Fruit fly (Drosophila melanogaster) whole organism, embryonic: ENCODE measurements around the gene SecS.

Source experiments
- Awh ChIP-seq: fragments of 200-800 bp; sonication (Bioruptor generic); IDR thresholded peaks from 2 replicates; pipeline ENCODE4, ENCODE4 v1.3.6; 2022; ENCODE audit warnings: missing biosample characterization, missing genetic modification characterization
- CG10267 ChIP-seq: fragments of 200-800 bp; sonication (Bioruptor generic); optimal IDR thresholded peaks from 2 replicates; lab custom pipeline; 2018; ENCODE audit warnings: missing biosample characterization, mild to moderate bottlenecking, missing genetic modification characterization, moderate library complexity
- CG13296 ChIP-seq: fragments of 200-800 bp; sonication (Bioruptor generic); optimal IDR thresholded peaks from 3 replicates; lab custom pipeline; 2018; ENCODE audit warnings: missing biosample characterization, mild to moderate bottlenecking, missing genetic modification characterization
- CG1529 ChIP-seq: fragments of 200-800 bp; sonication (Bioruptor generic); optimal IDR thresholded peaks from 3 replicates; lab custom pipeline; 2018; ENCODE audit warnings: missing biosample characterization, missing genetic modification characterization
- CG1603 ChIP-seq: fragments of 200-800 bp; sonication (Bioruptor generic); optimal IDR thresholded peaks from 2 replicates; lab custom pipeline; 2019; ENCODE audit warnings: missing biosample characterization, mild to moderate bottlenecking, missing genetic modification characterization, moderate library complexity
- CG18262 ChIP-seq: fragments of 200-800 bp; optimal IDR thresholded peaks from 3 replicates; lab custom pipeline; 2019; ENCODE audit warnings: missing biosample characterization, mild to moderate bottlenecking, missing genetic modification characterization, moderate library complexity
- CG30431 ChIP-seq: fragments of 200-800 bp; sonication (Bioruptor generic); optimal IDR thresholded peaks from 2 replicates; lab custom pipeline; 2017; ENCODE audit warnings: missing biosample characterization, missing genetic modification characterization
- CG33557 ChIP-seq: fragments of 200-800 bp; sonication (Bioruptor generic); optimal IDR thresholded peaks from 2 replicates; lab custom pipeline; 2019; ENCODE audit warnings: missing biosample characterization, mild to moderate bottlenecking, missing genetic modification characterization, moderate library complexity
- CG3838 ChIP-seq: fragments of 200-800 bp; sonication (Bioruptor generic); optimal IDR thresholded peaks from 3 replicates; lab custom pipeline; 2016; ENCODE audit warnings: missing biosample characterization, missing genetic modification characterization
- CG3995 ChIP-seq: fragments of 200-800 bp; sonication (Bioruptor generic); optimal IDR thresholded peaks from 3 replicates; lab custom pipeline; 2016; ENCODE audit warnings: missing biosample characterization, missing genetic modification characterization
- CG4854 ChIP-seq: fragments of 200-800 bp; sonication (Bioruptor generic); optimal IDR thresholded peaks from 2 replicates; lab custom pipeline; 2016; ENCODE audit warnings: missing biosample characterization, missing genetic modification characterization, inconsistent platforms
- CG9215 ChIP-seq: fragments of 200-800 bp; sonication (Bioruptor generic); IDR thresholded peaks from 2 replicates; pipeline ENCODE4 v1.3.6; 2022; ENCODE audit warnings: missing biosample characterization, missing genetic modification characterization
- Camta ChIP-seq: fragments of 200-800 bp; sonication (Bioruptor generic); optimal IDR thresholded peaks from 2 replicates; lab custom pipeline; 2016; ENCODE audit warnings: missing biosample characterization, missing genetic modification characterization
- D19B ChIP-seq: fragments of 200-800 bp; sonication (Bioruptor generic); optimal IDR thresholded peaks from 2 replicates; lab custom pipeline; 2017; ENCODE audit warnings: missing biosample characterization, mild to moderate bottlenecking, missing genetic modification characterization
- Drgx ChIP-seq: fragments of 200-800 bp; sonication (Bioruptor generic); IDR thresholded peaks from 2 replicates; pipeline ENCODE4 v1.3.6; 2022; ENCODE audit warnings: missing biosample characterization, missing genetic modification characterization
- E2f2 ChIP-seq: fragments of 200-800 bp; sonication (Bioruptor generic); IDR thresholded peaks from 2 replicates; pipeline ENCODE4 v1.3.6; 2022; ENCODE audit warnings: missing biosample characterization, missing genetic modification characterization
- Gsc ChIP-seq: fragments of 200-800 bp; sonication (Bioruptor generic); IDR thresholded peaks from 2 replicates; pipeline ENCODE4 v1.3.6; 2022; ENCODE audit warnings: missing biosample characterization, missing genetic modification characterization
- Gug ChIP-seq: fragments of 200-800 bp; sonication (Bioruptor generic); IDR thresholded peaks from 4 replicates; pipeline ENCODE4 v1.3.6; 2022; ENCODE audit warnings: missing biosample characterization, missing genetic modification characterization
- H15 ChIP-seq: fragments of 200-800 bp; sonication (Bioruptor generic); IDR thresholded peaks from 3 replicates; pipeline ENCODE4 v1.3.6; 2022; ENCODE audit warnings: missing biosample characterization, missing genetic modification characterization
- Hsf ChIP-seq: fragments of 200-800 bp; sonication (Bioruptor generic); optimal IDR thresholded peaks from 3 replicates; lab custom pipeline; 2016; ENCODE audit warnings: missing biosample characterization, missing genetic modification characterization
- Lhr ChIP-seq: fragments of 200-800 bp; sonication (Bioruptor generic); optimal IDR thresholded peaks from 3 replicates; lab custom pipeline; 2017; ENCODE audit warnings: mild to moderate bottlenecking, missing biosample characterization, missing genetic modification reagents, missing genetic modification characterization
- MBD-R2 ChIP-seq: fragments of 200-800 bp; sonication (Bioruptor generic); IDR thresholded peaks from 2 replicates; pipeline ENCODE4 v1.3.6; 2022; ENCODE audit warnings: missing biosample characterization, missing genetic modification characterization
- Mad ChIP-seq: fragments of 200-800 bp; sonication (Bioruptor generic); optimal IDR thresholded peaks from 2 replicates; lab custom pipeline; 2016; ENCODE audit warnings: missing biosample characterization, missing genetic modification characterization
- Rx ChIP-seq: fragments of 200-800 bp; sonication (Bioruptor generic); IDR thresholded peaks from 2 replicates; pipeline ENCODE4 v1.3.6; 2022; ENCODE audit warnings: missing biosample characterization, missing genetic modification characterization
- Sin3A ChIP-seq: fragments of >200 bp; optimal IDR thresholded peaks from 2 replicates; lab custom pipeline; 2018
- Sox102F ChIP-seq: fragments of 200-800 bp; sonication (Bioruptor generic); optimal IDR thresholded peaks from 2 replicates; lab custom pipeline; 2018; ENCODE audit warnings: missing biosample characterization, mild to moderate bottlenecking, missing genetic modification characterization, moderate library complexity
- Spps ChIP-seq: fragments of 200-800 bp; sonication (Bioruptor generic); optimal IDR thresholded peaks from 2 replicates; lab custom pipeline; 2018; ENCODE audit warnings: missing biosample characterization, mild to moderate bottlenecking, missing genetic modification characterization
- amos ChIP-seq: fragments of 200-800 bp; sonication (Bioruptor generic); IDR thresholded peaks from 2 replicates; pipeline ENCODE4 v1.3.6; 2022; ENCODE audit warnings: missing biosample characterization, missing genetic modification characterization; ENCODE audit not compliant: partially characterized antibody
- ato ChIP-seq: fragments of 200-800 bp; sonication (Bioruptor generic); IDR thresholded peaks from 2 replicates; pipeline ENCODE4 v1.3.6; 2022; ENCODE audit warnings: missing biosample characterization, missing genetic modification characterization; ENCODE audit not compliant: partially characterized antibody
- crc ChIP-seq: fragments of 200-800 bp; sonication (Bioruptor generic); optimal IDR thresholded peaks from 2 replicates; lab custom pipeline; 2016; ENCODE audit warnings: missing biosample characterization, missing genetic modification characterization
- da ChIP-seq: fragments of 200-800 bp; sonication (Bioruptor generic); optimal IDR thresholded peaks from 2 replicates; lab custom pipeline; 2016; ENCODE audit warnings: missing biosample characterization, missing genetic modification characterization
- dati ChIP-seq: fragments of 200-800 bp; sonication (Bioruptor generic); IDR thresholded peaks from 2 replicates; pipeline ENCODE4 v1.3.6; 2022; ENCODE audit warnings: missing biosample characterization, missing genetic modification characterization
- dimm ChIP-seq: fragments of 200-800 bp; sonication (Bioruptor generic); IDR thresholded peaks from 2 replicates; pipeline ENCODE4 v1.3.6; 2022; ENCODE audit warnings: missing biosample characterization, missing genetic modification characterization
- disco-r ChIP-seq: fragments of 200-800 bp; sonication (Bioruptor generic); optimal IDR thresholded peaks from 2 replicates; lab custom pipeline; 2016; ENCODE audit warnings: missing biosample characterization, missing genetic modification characterization
- dysf ChIP-seq: fragments of 200-800 bp; sonication (Bioruptor generic); IDR thresholded peaks from 3 replicates; pipeline ENCODE4 v1.3.6; 2022; ENCODE audit warnings: missing biosample characterization, missing genetic modification characterization
- en ChIP-seq: fragments of 200-800 bp; sonication (Bioruptor generic); optimal IDR thresholded peaks from 2 replicates; lab custom pipeline; 2016; ENCODE audit warnings: missing biosample characterization, missing genetic modification characterization
- grau ChIP-seq: fragments of 200-800 bp; optimal IDR thresholded peaks from 3 replicates; lab custom pipeline; 2019; ENCODE audit warnings: missing biosample characterization, mild to moderate bottlenecking, missing genetic modification characterization, moderate library complexity
- jumu ChIP-seq: fragments of 200-800 bp; sonication (Bioruptor generic); optimal IDR thresholded peaks from 3 replicates; lab custom pipeline; 2016; ENCODE audit warnings: missing biosample characterization, missing genetic modification characterization
- lab ChIP-seq: fragments of 200-800 bp; sonication (Bioruptor generic); optimal IDR thresholded peaks from 3 replicates; lab custom pipeline; 2017; ENCODE audit warnings: missing biosample characterization, missing genetic modification characterization, mild to moderate bottlenecking, moderate library complexity, missing genetic modification reagents
- lbe ChIP-seq: fragments of 200-800 bp; sonication (Bioruptor generic); optimal IDR thresholded peaks from 2 replicates; lab custom pipeline; 2016; ENCODE audit warnings: missing biosample characterization, mild to moderate bottlenecking, missing genetic modification characterization
- maf-S ChIP-seq: fragments of 200-800 bp; sonication (Bioruptor generic); optimal IDR thresholded peaks from 2 replicates; lab custom pipeline; 2016; ENCODE audit warnings: missing biosample characterization, missing genetic modification characterization
- nerfin-1 ChIP-seq: fragments of 200-800 bp; sonication (Bioruptor generic); optimal IDR thresholded peaks from 3 replicates; lab custom pipeline; 2019; ENCODE audit warnings: missing biosample characterization, mild to moderate bottlenecking, missing genetic modification characterization, moderate library complexity
- nerfin-2 ChIP-seq: fragments of 200-800 bp; sonication (Bioruptor generic); IDR thresholded peaks from 2 replicates; pipeline ENCODE4 v1.3.6; 2022; ENCODE audit warnings: missing biosample characterization, missing genetic modification characterization; ENCODE audit not compliant: partially characterized antibody
- p53 ChIP-seq: fragments of 200-800 bp; sonication (Bioruptor generic); optimal IDR thresholded peaks from 2 replicates; lab custom pipeline; 2016; ENCODE audit warnings: missing biosample characterization, missing genetic modification characterization
- pros ChIP-seq: fragments of 200-800 bp; sonication (Bioruptor generic); optimal IDR thresholded peaks from 3 replicates; lab custom pipeline; 2019; ENCODE audit warnings: missing biosample characterization, mild to moderate bottlenecking, missing genetic modification characterization, moderate library complexity
- salm ChIP-seq: fragments of 200-800 bp; sonication (Bioruptor generic); optimal IDR thresholded peaks from 2 replicates; lab custom pipeline; 2018; ENCODE audit warnings: missing biosample characterization, mild to moderate bottlenecking, missing genetic modification characterization
- sens-2 ChIP-seq: fragments of 200-800 bp; sonication (Bioruptor generic); IDR thresholded peaks from 2 replicates; pipeline ENCODE4 v1.3.6; 2022; ENCODE audit warnings: missing biosample characterization, missing genetic modification characterization
- tin ChIP-seq: fragments of 200-800 bp; sonication (Bioruptor generic); optimal IDR thresholded peaks from 3 replicates; lab custom pipeline; 2016; ENCODE audit warnings: missing biosample characterization, missing genetic modification characterization
- ttk ChIP-seq: fragments of 200-800 bp; sonication (Bioruptor generic); IDR thresholded peaks from 2 replicates; pipeline ENCODE4 v2.1.2; 2022; ENCODE audit warnings: missing biosample characterization, missing genetic modification characterization
- yki ChIP-seq: fragments of >200 bp; optimal IDR thresholded peaks from 3 replicates; lab custom pipeline; 2018

SecS gene

DNA sequence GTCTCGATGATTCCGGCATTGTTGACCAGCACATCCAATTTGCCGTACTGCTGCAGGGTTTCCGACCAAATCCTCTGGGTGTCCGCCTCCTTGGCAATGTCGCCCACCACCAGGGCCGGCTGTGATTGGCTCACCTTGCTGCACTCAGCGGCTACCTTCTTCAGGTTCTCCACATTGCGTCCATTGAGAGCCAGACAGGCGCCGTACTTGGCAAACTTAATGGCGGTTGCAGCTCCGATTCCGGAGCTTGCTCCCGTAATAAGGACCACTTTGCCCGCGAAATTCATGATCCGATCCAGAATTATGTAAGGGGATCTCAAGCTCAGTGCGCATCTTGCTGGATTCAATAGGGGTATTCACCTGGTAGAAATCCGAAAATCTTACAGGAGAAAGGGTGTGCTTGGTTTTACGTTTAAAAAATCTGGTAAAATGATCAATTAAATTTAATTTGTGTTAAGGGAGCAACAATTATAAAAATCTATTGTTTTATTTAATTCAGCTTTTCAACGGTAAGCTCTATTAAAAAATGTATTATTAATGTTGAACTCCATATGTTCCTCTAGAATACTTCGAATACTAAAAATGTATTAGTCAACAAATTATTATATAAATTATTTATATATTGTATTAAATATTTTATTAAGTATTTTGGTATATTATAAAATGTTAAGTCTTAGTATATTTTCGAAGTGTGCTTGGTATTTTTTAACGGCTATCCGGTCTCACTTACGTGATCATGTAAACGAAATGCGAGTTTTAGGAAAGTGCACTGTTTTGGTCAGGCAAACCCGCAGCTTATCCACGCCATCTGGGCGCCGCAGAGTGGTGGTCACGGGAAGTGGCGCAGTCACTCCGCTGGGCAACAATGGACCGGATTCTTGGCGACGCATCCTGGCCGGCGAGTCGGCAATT, 35.5 kb downstream of the SecS start, which contains the start of the genes CG31548 and CG12170 (continued):
- TF ChIP-seq CG18262 (peak; percentile 72), CG1603 (tag; lab: Kevin White, UChicago) (no peak), lab (GFP tag; lab: Kevin White, UChicago) (no peak), tin (GFP tag; lab: Kevin White, UChicago) (peak; percentile 29), grau (peak; percentile 62), CG3995 (GFP tag; lab: Kevin White, UChicago) (no peak), H15 (GFP tag; lab: Robert Waterston, UW) (no peak), crc (GFP tag; lab: Kevin White, UChicago) (no peak), ttk (GFP tag; lab: Robert Waterston, UW) (0 out of 2 replicates have a peak, but pooled peaks have one; percentile 15), Rx (GFP tag; lab: Robert Waterston, UW) (no peak; the same call in 1 of the 2 replicates), D19B (GFP tag; lab: Kevin White, UChicago) (no peak), Sox102F (GFP tag; lab: Kevin White, UChicago) (no peak), jumu (GFP tag; lab: Kevin White, UChicago) (no peak), Hsf (peak; percentile 27), CG13296 (GFP tag; lab: Kevin White, UChicago) (peak; percentile 42), p53 (GFP tag; lab: Kevin White, UChicago) (no peak), CG1529 (no peak), Awh (no peak), CG10267 (tag; lab: Kevin White, UChicago) (peak; percentile 62), Gsc (GFP tag; lab: Robert Waterston, UW) (no peak), sens-2 (GFP tag; lab: Robert Waterston, UW) (0 out of 2 replicates have a peak, but pooled peaks have one; percentile 12), dysf (no peak), amos (GFP tag; lab: Robert Waterston, UW) (no peak), da (GFP tag; lab: Kevin White, UChicago) (no peak), yki (no peak), CG3838 (no peak), Spps (peak; percentile 27), CG30431 (GFP tag; lab: Kevin White, UChicago) (no peak), salm (tag; lab: Kevin White, UChicago) (no peak), Lhr (GFP tag; lab: Kevin White, UChicago) (peak; percentile 19), dimm (GFP tag; lab: Robert Waterston, UW) (no peak), Sin3A (lab: Kevin White, UChicago) (no peak), Gug (GFP tag; lab: Robert Waterston, UW) (no peak), ato (GFP tag; lab: Robert Waterston, UW) (no peak), Drgx (GFP tag; lab: Robert Waterston, UW) (no peak), nerfin-1 (tag; lab: Kevin White, UChicago) (no peak), nerfin-2 (GFP tag; lab: Robert Waterston, UW) (no peak), en (no peak), Mad (GFP tag; lab: Kevin White, UChicago) (no peak), CG33557 (GFP tag; lab: Kevin White, UChicago) (no peak), MBD-R2 (peak; percentile 53), CG4854 (GFP tag; lab: Kevin White, UChicago) (peak; percentile 11), maf-S (GFP tag; lab: Kevin White, UChicago) (no peak), Camta (GFP tag; lab: Kevin White, UChicago) (peak; percentile 29), pros (GFP tag; lab: Kevin White, UChicago) (no peak), dati (no peak), lbe (GFP tag; lab: Kevin White, UChicago) (peak; percentile 22), CG9215 (GFP tag; lab: Robert Waterston, UW) (no peak), E2f2 (GFP tag; lab: Robert Waterston, UW) (no peak; the same call in 1 of the 2 replicates), disco-r (GFP tag; lab: Kevin White, UChicago) (no peak)
